Worm (Caenorhabditis elegans): Measurements from ENCODE around the gene Y51A2B.5.

Y51A2B.5 gene

DNA sequence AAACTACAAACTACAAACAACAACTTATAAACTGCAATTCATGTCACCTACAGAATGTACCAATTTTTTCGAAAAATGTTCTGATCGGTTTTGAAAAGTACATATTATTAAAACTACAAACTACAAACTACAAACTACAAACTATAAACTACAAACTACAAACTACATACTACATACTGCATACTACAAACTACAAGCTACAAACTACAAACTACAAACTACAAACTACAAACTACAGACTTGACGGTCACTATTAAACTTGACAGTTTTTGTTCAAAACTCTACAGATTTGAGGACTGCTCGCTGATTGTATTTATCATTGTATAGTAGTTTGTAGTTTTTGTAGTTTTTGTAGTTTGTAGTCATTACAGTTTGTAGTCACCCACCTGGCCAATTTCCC lies 34.8 kb upstream of the Y51A2B.5 start:
- no peak for TF ChIP-seq nhr-90 (tag; optimal IDR thresholded peaks at IDR 0.05)

DNA sequence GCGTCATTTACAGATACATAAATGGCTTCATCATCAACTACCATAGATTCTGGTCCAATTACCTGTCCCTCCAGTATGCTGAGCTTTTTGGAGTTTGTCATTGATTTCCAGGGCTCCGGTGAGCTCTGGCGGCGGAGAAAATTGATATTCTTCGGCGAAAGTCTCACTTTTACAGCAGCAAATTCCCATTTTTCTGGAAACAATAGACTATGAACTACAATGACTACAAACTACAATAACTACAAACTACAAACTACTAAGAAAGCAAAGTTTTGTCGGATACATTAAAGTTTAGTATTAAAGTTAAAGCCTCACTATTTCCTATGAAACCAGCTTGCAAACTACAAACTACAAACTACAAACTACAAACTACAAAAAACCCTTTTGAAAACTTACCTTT lies 33.3 kb upstream of the Y51A2B.5 start, which contains the start of gene C08E8.2:
TSS of gene C08E8.2 (minus strand) at position 101 of the 400 bp plus-strand sequence.
- no peak for TF ChIP-seq F37B4.10 (GFP tag; IDR thresholded peaks at IDR 0.05)
- TF ChIP-seq fkh-3 (tag; optimal IDR thresholded peaks at IDR 0.05): no peak
- TF ChIP-seq mel-28 (tag; optimal IDR thresholded peaks at IDR 0.05; ENCODE audit: borderline replicate concordance): no peak
- no peak for TF ChIP-seq cebp-2 (GFP tag; IDR thresholded peaks at IDR 0.05)
- TF ChIP-seq B0019.2 (GFP tag; conservative IDR thresholded peaks at IDR 0.05): no peak
- TF ChIP-seq snpc-1.1 (tag; optimal IDR thresholded peaks at IDR 0.05; ENCODE audit: insufficient read depth): no peak

DNA sequence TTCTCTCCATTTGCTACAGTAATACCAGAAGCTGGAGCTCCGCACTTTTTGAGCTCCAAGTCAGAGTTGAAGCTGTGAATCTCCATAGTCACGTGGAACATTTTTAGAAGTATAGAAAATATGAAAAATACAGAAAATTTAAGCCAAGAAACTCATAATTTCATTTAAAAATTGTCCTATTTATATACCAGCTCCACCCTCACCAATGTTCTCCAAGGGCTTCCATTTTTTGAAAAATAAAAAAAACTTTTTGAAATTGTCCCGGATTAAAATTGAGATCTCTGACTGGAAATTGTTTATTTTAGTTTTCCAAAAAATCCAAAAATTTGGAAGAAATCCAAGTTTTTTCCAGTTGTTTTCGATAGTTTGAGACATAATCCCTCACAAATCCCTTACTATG lies 29.2 kb upstream of the Y51A2B.5 start, which contains the start of gene C08E8.5:
TSS of gene C08E8.5 (minus strand) at position 101 of the 400 bp plus-strand sequence.
- TF ChIP-seq madf-6 (GFP tag; IDR thresholded peaks at IDR 0.05) (no peak), B0336.3 (GFP tag; IDR thresholded peaks at IDR 0.05) (no peak), rpc-1 (optimal IDR thresholded peaks at IDR 0.05) (no peak), rpc-1 (tag; optimal IDR thresholded peaks at IDR 0.05) (no peak), ceh-79 (tag; optimal IDR thresholded peaks at IDR 0.05) (no peak)

DNA sequence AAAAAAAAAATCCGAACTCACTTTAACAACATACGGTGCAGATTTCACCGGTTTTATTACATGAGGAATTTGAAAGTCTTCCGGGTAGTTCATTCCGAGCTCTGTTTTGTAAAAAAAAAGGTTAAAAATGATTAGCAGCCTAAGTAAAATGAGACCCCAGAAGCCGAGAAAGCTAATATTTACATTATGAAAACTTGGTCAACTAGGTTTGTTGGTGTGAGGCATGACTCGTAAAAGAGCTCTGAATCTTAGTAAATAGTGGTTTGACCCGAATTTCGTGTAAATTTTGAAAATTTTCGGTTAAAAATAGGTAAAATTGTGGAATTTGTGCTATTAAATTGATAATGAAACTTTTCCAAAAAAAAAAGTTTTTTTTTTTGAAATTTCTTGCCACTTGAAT lies 26.7 kb upstream of the Y51A2B.5 start, which contains the start of gene C08E8.1:
TSS of gene C08E8.1 (minus strand) at position 101 of the 400 bp plus-strand sequence.
- TF ChIP-seq Y67H2A.10 (GFP tag; conservative IDR thresholded peaks at IDR 0.05) (no peak), sea-2 (GFP tag; IDR thresholded peaks at IDR 0.05) (no peak), lag-1 (GFP tag; IDR thresholded peaks at IDR 0.05) (no peak), hmg-20 (GFP tag; IDR thresholded peaks at IDR 0.05) (no peak), bed-2 (GFP tag; IDR thresholded peaks at IDR 0.05) (no peak), Y53F4B.3 (GFP tag; IDR thresholded peaks at IDR 0.05) (no peak), ztf-6 (GFP tag; IDR thresholded peaks at IDR 0.05) (no peak), hmg-1.2 (GFP tag; IDR thresholded peaks at IDR 0.05) (no peak), snpc-3.4 (tag; optimal IDR thresholded peaks at IDR 0.05) (no peak), madf-8 (GFP tag; conservative IDR thresholded peaks at IDR 0.05) (no peak)

DNA sequence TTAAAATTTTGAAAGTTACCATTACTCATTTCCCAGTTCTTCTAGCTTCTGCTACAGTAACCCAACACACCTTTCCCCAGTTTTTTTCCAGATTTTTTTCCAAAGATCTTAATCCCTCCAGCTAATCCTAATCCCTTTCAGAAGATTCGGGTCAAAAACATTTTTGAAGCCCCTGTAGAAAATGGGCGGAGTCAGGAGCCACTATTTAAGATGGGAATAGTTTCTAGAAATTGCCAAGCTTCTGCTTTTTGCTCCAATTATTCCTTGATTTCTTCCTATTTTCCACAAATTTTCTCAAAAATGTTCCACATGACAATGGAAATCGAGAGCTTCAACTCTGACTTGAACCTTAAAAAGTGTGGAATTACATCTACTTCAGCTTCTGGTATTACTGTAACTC lies 24.5 kb upstream of the Y51A2B.5 start, which contains the start of gene C08E8.9:
TSS of gene C08E8.9 (plus strand) at position 301 of the 400 bp plus-strand sequence.
- TF ChIP-seq aptf-2 (GFP tag; conservative IDR thresholded peaks at IDR 0.05): no peak
- no peak for TF ChIP-seq T07F8.4 (tag; optimal IDR thresholded peaks at IDR 0.05)
- TF ChIP-seq mxl-1 (tag; optimal IDR thresholded peaks at IDR 0.05): no peak
- no peak for TF ChIP-seq F39B2.1 (GFP tag; IDR thresholded peaks at IDR 0.05)

DNA sequence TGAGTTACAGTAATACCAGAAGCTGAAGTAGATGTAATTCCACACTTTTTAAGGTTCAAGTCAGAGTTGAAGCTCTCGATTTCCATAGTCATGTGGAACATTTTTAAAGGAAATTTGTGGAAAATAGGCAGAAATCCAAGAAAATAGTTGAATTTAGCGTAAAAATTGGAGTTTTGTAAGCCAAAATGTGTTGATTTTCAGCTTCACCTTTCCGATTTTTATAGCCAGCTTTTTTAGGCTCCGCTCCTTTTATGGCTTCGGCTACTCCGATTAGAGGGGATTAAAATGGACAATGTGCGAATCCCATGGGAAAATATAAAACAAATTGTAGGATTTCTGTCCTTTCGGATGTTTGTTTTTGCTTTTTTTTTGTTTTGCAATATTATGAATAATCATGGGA lies 20.8 kb upstream of the Y51A2B.5 start, which contains the start of gene C08E8.6:
TSS of gene C08E8.6 (minus strand) at position 101 of the 400 bp plus-strand sequence.
- TF ChIP-seq F33H1.4 (GFP tag; IDR thresholded peaks at IDR 0.05): no peak
- TF ChIP-seq madf-8 (GFP tag; conservative IDR thresholded peaks at IDR 0.05): no peak
- no peak for TF ChIP-seq K11D2.4 (GFP tag; IDR thresholded peaks at IDR 0.05)
- no peak for TF ChIP-seq let-607 (tag; optimal IDR thresholded peaks at IDR 0.05)
- TF ChIP-seq F10E7.11 (tag; optimal IDR thresholded peaks at IDR 0.05): no peak
- no peak for TF ChIP-seq B0035.1 (tag; optimal IDR thresholded peaks at IDR 0.05)
- TF ChIP-seq nhr-80 (tag; optimal IDR thresholded peaks at IDR 0.05): no peak
- no peak for TF ChIP-seq nhr-120 (GFP tag; IDR thresholded peaks at IDR 0.05)
- no peak for TF ChIP-seq ceh-91 (GFP tag; IDR thresholded peaks at IDR 0.05)
- TF ChIP-seq F57A8.1 (GFP tag; optimal IDR thresholded peaks at IDR 0.05): no peak
- TF ChIP-seq snpc-1.1 (tag; optimal IDR thresholded peaks at IDR 0.05; ENCODE audit: insufficient read depth): no peak
- TF ChIP-seq xnd-1 (tag; optimal IDR thresholded peaks at IDR 0.05): no peak
- no peak for TF ChIP-seq ztf-22 (GFP tag; optimal IDR thresholded peaks at IDR 0.05)
- no peak for TF ChIP-seq sdz-38 (tag; optimal IDR thresholded peaks at IDR 0.05)
- no peak for TF ChIP-seq zfh-2 (GFP tag; conservative IDR thresholded peaks at IDR 0.05)
- TF ChIP-seq lin-26 (GFP tag; IDR thresholded peaks at IDR 0.05): no peak
- no peak for TF ChIP-seq nhr-90 (tag; optimal IDR thresholded peaks at IDR 0.05)
- no peak for TF ChIP-seq egrh-3 (GFP tag; IDR thresholded peaks at IDR 0.05)
